Fruit fly (Drosophila melanogaster) whole organism, embryonic: ENCODE results near the gene Cpr64Ad.

Experiments used
- Atf3 ChIP-seq: fragments of 200-800 bp; sonication (Bioruptor generic); optimal IDR thresholded peaks from 3 replicates; lab custom pipeline; 2016; ENCODE audit warnings: missing biosample characterization, missing genetic modification characterization
- CG10565 ChIP-seq: fragments of 200-800 bp; sonication (Bioruptor generic); optimal IDR thresholded peaks from 3 replicates; lab custom pipeline; 2016; ENCODE audit warnings: missing biosample characterization, mild to moderate bottlenecking, missing genetic modification characterization
- CG10654 ChIP-seq: fragments of 200-800 bp; sonication (Bioruptor generic); optimal IDR thresholded peaks from 2 replicates; lab custom pipeline; 2016; ENCODE audit warnings: missing biosample characterization, missing genetic modification characterization
- CG15696 ChIP-seq: fragments of 200-800 bp; sonication (Bioruptor generic); optimal IDR thresholded peaks from 2 replicates; lab custom pipeline; 2019; ENCODE audit warnings: missing biosample characterization, mild to moderate bottlenecking, missing genetic modification characterization, moderate library complexity
- CG1647 ChIP-seq: fragments of 200-800 bp; sonication (Bioruptor generic); optimal IDR thresholded peaks from 3 replicates; lab custom pipeline; 2016; ENCODE audit warnings: missing biosample characterization, missing genetic modification characterization
- CG16863 ChIP-seq: fragments of 200-800 bp; sonication (Bioruptor generic); optimal IDR thresholded peaks from 3 replicates; lab custom pipeline; 2016; ENCODE audit warnings: missing biosample characterization, missing genetic modification characterization
- CG3163 ChIP-seq: fragments of 200-800 bp; sonication (Bioruptor generic); optimal IDR thresholded peaks from 3 replicates; lab custom pipeline; 2016; ENCODE audit warnings: missing biosample characterization, missing genetic modification characterization
- CG3407 ChIP-seq: fragments of 200-800 bp; sonication (Bioruptor generic); optimal IDR thresholded peaks from 2 replicates; lab custom pipeline; 2018; ENCODE audit warnings: missing biosample characterization, mild to moderate bottlenecking, missing genetic modification characterization
- CG34224 ChIP-seq: fragments of 200-800 bp; sonication (Bioruptor generic); IDR thresholded peaks from 3 replicates; pipeline ENCODE4 v1.3.6; 2022; ENCODE audit warnings: missing biosample characterization, missing genetic modification characterization; ENCODE audit not compliant: partially characterized antibody
- CG3726 ChIP-seq: fragments of 200-800 bp; sonication (Bioruptor generic); IDR thresholded peaks from 3 replicates; pipeline ENCODE4, ENCODE4 v1.3.6; 2022; ENCODE audit warnings: missing biosample characterization, missing genetic modification characterization
- CG7357 ChIP-seq: fragments of 200-800 bp; sonication (Bioruptor generic); IDR thresholded peaks from 3 replicates; pipeline ENCODE4 v1.3.6; 2022; ENCODE audit warnings: missing biosample characterization, missing genetic modification characterization
- CG7745 ChIP-seq: fragments of 200-800 bp; sonication (Bioruptor generic); optimal IDR thresholded peaks from 2 replicates; lab custom pipeline; 2018; ENCODE audit warnings: missing biosample characterization, mild to moderate bottlenecking, missing genetic modification characterization, moderate library complexity
- CG7963 ChIP-seq: fragments of 200-800 bp; sonication (Bioruptor generic); IDR thresholded peaks from 3 replicates; pipeline ENCODE4 v1.3.6; 2022; ENCODE audit warnings: missing biosample characterization, missing genetic modification characterization; ENCODE audit not compliant: partially characterized antibody
- CG8290 ChIP-seq, 3 experiments: fragments of 200-800 bp; sonication (Bioruptor generic); optimal IDR thresholded peaks; 2 replicates each; lab custom pipeline; 2016 to 2019; ENCODE audit warnings: missing biosample characterization in 3 of 3, missing genetic modification characterization in 3 of 3, mild to moderate bottlenecking in 2 of 3, moderate library complexity in 1 of 3
- CG8359 ChIP-seq: fragments of 200-800 bp; sonication (Bioruptor generic); optimal IDR thresholded peaks from 2 replicates; lab custom pipeline; 2017; ENCODE audit warnings: missing biosample characterization, mild to moderate bottlenecking, missing genetic modification characterization, borderline replicate concordance
- CG9876 ChIP-seq: fragments of 200-800 bp; sonication (Bioruptor generic); optimal IDR thresholded peaks from 2 replicates; lab custom pipeline; 2016; ENCODE audit warnings: missing biosample characterization, missing genetic modification characterization
- D19B ChIP-seq: fragments of 200-800 bp; sonication (Bioruptor generic); optimal IDR thresholded peaks from 2 replicates; lab custom pipeline; 2017; ENCODE audit warnings: missing biosample characterization, mild to moderate bottlenecking, missing genetic modification characterization
- Doc2 ChIP-seq: fragments of 200-800 bp; sonication (Bioruptor generic); IDR thresholded peaks from 2 replicates; pipeline ENCODE4 v1.3.6; 2022; ENCODE audit warnings: missing biosample characterization, missing genetic modification characterization
- E2f2 ChIP-seq: fragments of 200-800 bp; sonication (Bioruptor generic); IDR thresholded peaks from 2 replicates; pipeline ENCODE4 v1.3.6; 2022; ENCODE audit warnings: missing biosample characterization, missing genetic modification characterization
- Eip74EF ChIP-seq, 2 experiments: fragments of 200-800 bp in 1 of 2; fragments of >200 bp in 1 of 2; sonication (Bioruptor generic) in 1 of 2; optimal IDR thresholded peaks; 2 replicates each; lab custom pipeline; 2017 to 2019; ENCODE audit warnings: missing biosample characterization in 2 of 2, missing genetic modification characterization in 2 of 2, mild to moderate bottlenecking in 1 of 2, moderate library complexity in 1 of 2
- Mrtf ChIP-seq: fragments of 200-800 bp; sonication (Bioruptor generic); IDR thresholded peaks from 3 replicates; pipeline ENCODE4 v1.3.6; 2022; ENCODE audit warnings: missing biosample characterization, missing genetic modification characterization
- Opbp ChIP-seq: fragments of 200-800 bp; sonication (Bioruptor generic); IDR thresholded peaks from 3 replicates; pipeline ENCODE4 v1.3.6; 2022; ENCODE audit warnings: missing biosample characterization, missing genetic modification characterization; ENCODE audit not compliant: partially characterized antibody
- Ssrp ChIP-seq: fragments of 200-800 bp; sonication (Bioruptor generic); optimal IDR thresholded peaks from 2 replicates; lab custom pipeline; 2018; ENCODE audit warnings: missing biosample characterization, mild to moderate bottlenecking, missing genetic modification characterization, moderate library complexity
- Usf ChIP-seq: fragments of 200-800 bp; sonication (Bioruptor generic); optimal IDR thresholded peaks from 2 replicates; lab custom pipeline; 2017; ENCODE audit warnings: missing genotype, missing biosample characterization, missing genetic modification characterization
- bcd ChIP-seq: fragments of 200-800 bp; sonication (Bioruptor generic); optimal IDR thresholded peaks from 2 replicates; lab custom pipeline; 2017; ENCODE audit warnings: missing biosample characterization, mild to moderate bottlenecking, missing genetic modification characterization
- bigmax ChIP-seq: fragments of 200-800 bp; sonication (Bioruptor generic); optimal IDR thresholded peaks from 2 replicates; lab custom pipeline; 2018; ENCODE audit warnings: missing biosample characterization, mild to moderate bottlenecking, missing genetic modification characterization
- cato ChIP-seq: fragments of 200-800 bp; sonication (Bioruptor generic); optimal IDR thresholded peaks from 2 replicates; lab custom pipeline; 2016; ENCODE audit warnings: missing biosample characterization, missing genetic modification characterization, borderline replicate concordance
- chm ChIP-seq: fragments of 200-800 bp; sonication (Bioruptor generic); IDR thresholded peaks from 2 replicates; pipeline ENCODE4 v1.3.6; 2022; ENCODE audit warnings: missing biosample characterization, missing genetic modification characterization
- corto ChIP-seq: fragments of 200-800 bp; sonication (Bioruptor generic); optimal IDR thresholded peaks from 2 replicates; lab custom pipeline; 2016; ENCODE audit warnings: missing biosample characterization, mild to moderate bottlenecking, missing genetic modification characterization, moderate library complexity
- crp ChIP-seq, 2 experiments: fragments of 200-800 bp; sonication (Bioruptor generic); optimal IDR thresholded peaks; 2 replicates in 1 of 2; 3 replicates in 1 of 2; lab custom pipeline; 2017; ENCODE audit warnings: missing biosample characterization in 2 of 2, missing genetic modification characterization in 2 of 2, mild to moderate bottlenecking in 1 of 2, moderate library complexity in 1 of 2
- danr ChIP-seq: fragments of 200-800 bp; sonication (Bioruptor generic); IDR thresholded peaks from 2 replicates; pipeline ENCODE4 v1.3.6; 2022; ENCODE audit warnings: missing biosample characterization, missing genetic modification characterization
- dati ChIP-seq: fragments of 200-800 bp; sonication (Bioruptor generic); IDR thresholded peaks from 2 replicates; pipeline ENCODE4 v1.3.6; 2022; ENCODE audit warnings: missing biosample characterization, missing genetic modification characterization
- ems ChIP-seq: fragments of 200-800 bp; sonication (Bioruptor generic); optimal IDR thresholded peaks from 3 replicates; lab custom pipeline; 2016; ENCODE audit warnings: missing biosample characterization, missing genetic modification characterization
- en ChIP-seq: fragments of 200-800 bp; sonication (Bioruptor generic); optimal IDR thresholded peaks from 2 replicates; lab custom pipeline; 2016; ENCODE audit warnings: missing biosample characterization, missing genetic modification characterization
- esg ChIP-seq: fragments of 200-800 bp; sonication (Bioruptor generic); conservative IDR thresholded peaks from 2 replicates; pipeline ENCODE4 v1.3.6; 2022; ENCODE audit warnings: missing biosample characterization, missing genetic modification characterization
- fd96Cb ChIP-seq: fragments of 200-800 bp; sonication (Bioruptor generic); optimal IDR thresholded peaks from 2 replicates; lab custom pipeline; 2018; ENCODE audit warnings: missing biosample characterization, mild to moderate bottlenecking, missing genetic modification characterization, moderate library complexity
- grn ChIP-seq: fragments of 200-800 bp; sonication (Bioruptor generic); optimal IDR thresholded peaks from 3 replicates; lab custom pipeline; 2017; ENCODE audit warnings: missing biosample characterization, missing genetic modification characterization
- gro ChIP-seq: fragments of 200-800 bp; sonication (Bioruptor generic); optimal IDR thresholded peaks from 2 replicates; lab custom pipeline; 2016; ENCODE audit warnings: missing biosample characterization, missing genetic modification characterization
- gsb-n ChIP-seq: fragments of 200-800 bp; sonication (Bioruptor generic); optimal IDR thresholded peaks from 3 replicates; lab custom pipeline; 2018; ENCODE audit warnings: missing biosample characterization, mild to moderate bottlenecking, missing genetic modification characterization
- knrl ChIP-seq: fragments of 200-800 bp; sonication (Bioruptor generic); IDR thresholded peaks from 3 replicates; pipeline ENCODE4 v1.3.6; 2022; ENCODE audit warnings: missing biosample characterization, missing genetic modification characterization; ENCODE audit not compliant: partially characterized antibody
- mam ChIP-seq: fragments of 200-800 bp; sonication (Bioruptor generic); optimal IDR thresholded peaks from 3 replicates; lab custom pipeline; 2016; ENCODE audit warnings: missing biosample characterization, missing genetic modification characterization
- schlank ChIP-seq: fragments of 200-800 bp; sonication (Bioruptor generic); optimal IDR thresholded peaks from 2 replicates; lab custom pipeline; 2018; ENCODE audit warnings: missing biosample characterization, mild to moderate bottlenecking, missing genetic modification characterization
- sisA ChIP-seq: fragments of 200-800 bp; sonication (Bioruptor generic); IDR thresholded peaks from 2 replicates; pipeline ENCODE4 v1.3.6; 2022; ENCODE audit warnings: missing biosample characterization, missing genetic modification characterization
- sug ChIP-seq: fragments of 200-800 bp; optimal IDR thresholded peaks from 2 replicates; lab custom pipeline; 2019; ENCODE audit warnings: missing biosample characterization, mild to moderate bottlenecking, missing genetic modification characterization, moderate library complexity
- vvl ChIP-seq: fragments of 200-800 bp; sonication (Bioruptor generic); IDR thresholded peaks from 2 replicates; pipeline ENCODE4 v1.3.6; 2022; ENCODE audit warnings: missing biosample characterization, missing genetic modification characterization
- yki ChIP-seq: fragments of >200 bp; optimal IDR thresholded peaks from 3 replicates; lab custom pipeline; 2018
- zf30C ChIP-seq: fragments of 200-800 bp; sonication (Bioruptor generic); optimal IDR thresholded peaks from 3 replicates; lab custom pipeline; 2018; ENCODE audit warnings: missing biosample characterization, mild to moderate bottlenecking, missing genetic modification characterization

Gene Cpr64Ad

DNA sequence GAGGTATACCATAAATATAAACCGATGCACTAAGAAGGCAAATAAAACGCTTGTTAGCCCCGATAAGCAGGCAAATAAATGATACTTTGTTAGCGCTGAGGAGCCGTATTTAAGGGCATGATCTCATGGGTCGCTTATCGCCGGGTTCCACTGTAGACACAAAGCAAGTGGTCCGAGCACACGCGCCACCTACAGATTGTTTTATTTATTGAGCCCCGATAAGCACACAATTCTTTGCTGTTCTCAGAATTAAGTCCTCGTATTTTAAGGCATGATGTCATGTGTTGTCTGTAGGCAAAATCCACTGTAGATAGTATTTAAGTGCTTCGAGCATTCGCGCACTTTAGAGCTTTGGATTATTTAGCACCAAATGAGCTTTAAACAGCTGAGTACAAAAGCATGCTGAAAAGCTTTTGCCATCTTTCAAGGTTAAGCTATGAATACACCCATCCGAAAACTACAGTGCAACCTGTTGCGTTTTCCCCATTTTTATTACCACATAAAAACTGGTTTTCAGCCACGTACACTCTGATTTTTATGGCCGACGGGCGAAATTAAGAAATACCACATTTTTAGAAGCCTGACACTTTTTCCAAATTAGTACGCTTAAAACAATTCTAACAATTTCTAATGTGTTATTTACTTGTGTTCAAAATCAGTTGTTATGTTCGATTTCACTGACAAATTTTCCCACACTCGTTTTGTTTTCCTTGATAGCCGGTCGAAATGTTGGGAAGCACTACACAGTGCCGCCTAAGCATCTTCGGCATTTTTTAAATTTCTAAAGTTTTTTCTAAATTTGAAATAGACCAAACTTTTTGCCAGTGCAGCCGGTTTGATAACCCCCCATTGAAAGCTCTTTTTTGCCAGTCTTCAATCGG, 24.5 kb downstream of the Cpr64Ad start, which contains the start of gene Sqor (continued):
- TF ChIP-seq CG3726 (GFP tag; lab: Robert Waterston, UW) (peak; percentile 76; the same call in 2 of the 3 replicates), mam (GFP tag; lab: Kevin White, UChicago) (peak; percentile 90), CG9876 (GFP tag; lab: Kevin White, UChicago) (peak; percentile 88), corto (GFP tag; lab: Kevin White, UChicago) (peak; percentile 83), schlank (tag; lab: Kevin White, UChicago) (peak; percentile 76), CG7745 (tag; lab: Kevin White, UChicago) (no peak), grn (GFP tag; lab: Kevin White, UChicago) (peak; percentile 8), Doc2 (GFP tag; lab: Robert Waterston, UW) (peak; percentile 62), esg (peak; percentile 77), Usf (GFP tag; lab: Kevin White, UChicago) (peak; percentile 71), ems (GFP tag; lab: Kevin White, UChicago) (peak; percentile 91), bcd (GFP tag; lab: Kevin White, UChicago) (peak; percentile 90), danr (GFP tag; lab: Robert Waterston, UW) (peak; percentile 72), fd96Cb (peak; percentile 73), Ssrp (tag; lab: Kevin White, UChicago) (peak; percentile 79), CG8359 (GFP tag; lab: Kevin White, UChicago) (peak; percentile 17), CG10654 (GFP tag; lab: Kevin White, UChicago) (peak; percentile 51), Mrtf (peak; percentile 74), CG10565 (GFP tag; lab: Kevin White, UChicago) (peak; percentile 3), en (GFP tag; lab: Kevin White, UChicago) (peak; percentile 75), CG7963 (no peak), E2f2 (GFP tag; lab: Robert Waterston, UW) (peak; percentile 59), cato (peak; percentile 75), D19B (GFP tag; lab: Kevin White, UChicago) (peak; percentile 82), vvl (GFP tag; lab: Robert Waterston, UW) (peak; percentile 81), CG34224 (GFP tag; lab: Robert Waterston, UW) (no peak), Atf3 (peak; percentile 93), yki (lab: Kevin White, UChicago) (no peak), sisA (GFP tag; lab: Robert Waterston, UW) (peak; percentile 69), crp (GFP tag; optimal IDR thresholded peaks at IDR 0.05; lab: Kevin White, UChicago) (peak in 1 of 2 experiments; percentile 80), CG3407 (GFP tag; lab: Kevin White, UChicago) (peak; percentile 53), knrl (GFP tag; lab: Robert Waterston, UW) (no peak), CG1647 (GFP tag; lab: Kevin White, UChicago) (peak; percentile 71), chm (GFP tag; lab: Robert Waterston, UW) (peak; percentile 55; the same call in 1 of the 2 replicates), sug (tag; lab: Kevin White, UChicago) (peak; percentile 88), Eip74EF (GFP tag; optimal IDR thresholded peaks at IDR 0.05; lab: Kevin White, UChicago) (peak in 1 of 2 experiments; percentile 70), CG7357 (GFP tag; lab: Robert Waterston, UW) (peak; percentile 75), gsb-n (tag; lab: Kevin White, UChicago) (peak; percentile 25), CG15696 (tag; lab: Kevin White, UChicago) (peak; percentile 31), gro (GFP tag; lab: Kevin White, UChicago) (peak; percentile 91), bigmax (GFP tag; lab: Kevin White, UChicago) (no peak), CG16863 (GFP tag; lab: Kevin White, UChicago) (peak; percentile 75), CG3163 (GFP tag; lab: Kevin White, UChicago) (peak; percentile 70), zf30C (GFP tag; lab: Kevin White, UChicago) (peak; percentile 80), Opbp (GFP tag; lab: Robert Waterston, UW) (no peak), CG8290 (GFP tag; optimal IDR thresholded peaks at IDR 0.05; lab: Kevin White, UChicago) (peak; percentile 59), CG8290 (tag; optimal IDR thresholded peaks at IDR 0.05; lab: Kevin White, UChicago) (peak; percentile 34 to 97), dati (0 out of 2 replicates have a peak, but pooled peaks have one; percentile 1)
